In genomic region chrV:14013638-14014037, ce11 we compare ENCODE assay signal across 3 worm cellular contexts.
TF ChIP-seq lines count a peak whose summit lies in the region.

No protein-coding gene starts in this region.

TF ChIP-seq in whole organism, L3 larva, 47 proteins besides CTCF, POLR2A, EP300 and RAD21:
- peak; percentile 55 for TF ChIP-seq ama-1 (optimal IDR thresholded peaks at IDR 0.05; lab: Kevin White, UChicago)
- TF ChIP-seq aly-2 (tag; optimal IDR thresholded peaks at IDR 0.05; lab: Kevin White, UChicago), result no peak
TF ChIP-seq in whole organism, L3 larva: peak in this region for 1.

TF ChIP-seq in whole organism, L4 larva, 104 proteins besides CTCF, POLR2A, EP300 and RAD21:
- TF ChIP-seq attf-4 (tag; optimal IDR thresholded peaks at IDR 0.05; lab: Kevin White, UChicago) (no peak), ceh-20 (GFP tag; IDR thresholded peaks at IDR 0.05; lab: Robert Waterston, UW) (0 out of 2 replicates have a peak, but pooled peaks have one; percentile 40), Y5F2A.4 (GFP tag; optimal IDR thresholded peaks at IDR 0.05; lab: Kevin White, UChicago) (no peak), zfp-3 (GFP tag; conservative IDR thresholded peaks at IDR 0.05; lab: Robert Waterston, UW) (peak; percentile 45; the same call in 1 of the 2 replicates), ztf-7 (tag; optimal IDR thresholded peaks at IDR 0.05; lab: Kevin White, UChicago) (peak; percentile 11), dve-1 (tag; optimal IDR thresholded peaks at IDR 0.05; lab: Kevin White, UChicago; ENCODE audit: insufficient read depth) (no peak), aha-1 (tag; lab: Kevin White, UChicago) (no peak), lir-3 (tag; optimal IDR thresholded peaks at IDR 0.05; lab: Kevin White, UChicago) (no peak), fos-1 (tag; optimal IDR thresholded peaks at IDR 0.05; lab: Kevin White, UChicago) (no peak), ztf-11 (tag; optimal IDR thresholded peaks at IDR 0.05; lab: Kevin White, UChicago) (no peak)

TF ChIP-seq in whole organism, young adult, 124 proteins besides CTCF, POLR2A, EP300 and RAD21:
- no peak for TF ChIP-seq ceh-58 (GFP tag; IDR thresholded peaks at IDR 0.05; lab: Robert Waterston, UW)
- no peak for TF ChIP-seq ztf-25 (GFP tag; IDR thresholded peaks at IDR 0.05; lab: Robert Waterston, UW)
- no peak for TF ChIP-seq F10E7.11 (tag; optimal IDR thresholded peaks at IDR 0.05; lab: Kevin White, UChicago)
- TF ChIP-seq unc-62 (GFP tag; optimal IDR thresholded peaks at IDR 0.05; lab: Kevin White, UChicago), result no peak
- no peak for TF ChIP-seq ceh-27 (GFP tag; optimal IDR thresholded peaks at IDR 0.05; lab: Kevin White, UChicago)
- TF ChIP-seq zfh-2 (GFP tag; conservative IDR thresholded peaks at IDR 0.05; lab: Robert Waterston, UW), result no peak
- no peak for TF ChIP-seq nfyb-1 (GFP tag; IDR thresholded peaks at IDR 0.05; lab: Robert Waterston, UW)
- TF ChIP-seq hrde-1 (tag; optimal IDR thresholded peaks at IDR 0.05; lab: Kevin White, UChicago; ENCODE audit: borderline replicate concordance), result no peak
- no peak for TF ChIP-seq pbrm-1 (GFP tag; IDR thresholded peaks at IDR 0.05; lab: Robert Waterston, UW)
- no peak for TF ChIP-seq B0261.1 (tag; optimal IDR thresholded peaks at IDR 0.05; lab: Kevin White, UChicago)
- TF ChIP-seq ceh-100 (GFP tag; IDR thresholded peaks at IDR 0.05; lab: Robert Waterston, UW), result 0 out of 2 replicates have a peak, but pooled peaks have one; percentile 11
- TF ChIP-seq ztf-26 (tag; optimal IDR thresholded peaks at IDR 0.05; lab: Kevin White, UChicago), result no peak
- peak; percentile 19 for TF ChIP-seq lin-54 (GFP tag; optimal IDR thresholded peaks at IDR 0.05; lab: Kevin White, UChicago)
- no peak for TF ChIP-seq ceh-91 (GFP tag; IDR thresholded peaks at IDR 0.05; lab: Robert Waterston, UW)
- 0 out of 2 replicates have a peak, but pooled peaks have one; percentile 30 for TF ChIP-seq hsf-1 (GFP tag; IDR thresholded peaks at IDR 0.05; lab: Robert Waterston, UW)
- TF ChIP-seq mxl-1 (tag; optimal IDR thresholded peaks at IDR 0.05; lab: Kevin White, UChicago), result no peak
- TF ChIP-seq ceh-40 (GFP tag; IDR thresholded peaks at IDR 0.05; lab: Robert Waterston, UW), result 0 out of 2 replicates have a peak, but pooled peaks have one; percentile 53
- no peak for TF ChIP-seq attf-3 (GFP tag; conservative IDR thresholded peaks at IDR 0.05; lab: Robert Waterston, UW)
- no peak for TF ChIP-seq Y53F4B.3 (GFP tag; IDR thresholded peaks at IDR 0.05; lab: Robert Waterston, UW)
- peak; percentile 37 for TF ChIP-seq athp-1 (tag; optimal IDR thresholded peaks at IDR 0.05; lab: Kevin White, UChicago)
- TF ChIP-seq repo-1 (tag; optimal IDR thresholded peaks at IDR 0.05; lab: Kevin White, UChicago), result peak; percentile 39
- TF ChIP-seq pha-4 (tag; optimal IDR thresholded peaks at IDR 0.05; lab: Kevin White, UChicago), result no peak
- peak; percentile 22 for TF ChIP-seq efl-1 (GFP tag; optimal IDR thresholded peaks at IDR 0.05; lab: Kevin White, UChicago)
- TF ChIP-seq ztf-3 (GFP tag; optimal IDR thresholded peaks at IDR 0.05; lab: Kevin White, UChicago), result no peak
- TF ChIP-seq F39B2.1 (GFP tag; IDR thresholded peaks at IDR 0.05; lab: Robert Waterston, UW), result no peak
- no peak for TF ChIP-seq hlh-26 (GFP tag; conservative IDR thresholded peaks at IDR 0.05; lab: Robert Waterston, UW)
- no peak for TF ChIP-seq zim-3 (tag; optimal IDR thresholded peaks at IDR 0.05; lab: Kevin White, UChicago)
- no peak for TF ChIP-seq nhr-179 (tag; optimal IDR thresholded peaks at IDR 0.05; lab: Kevin White, UChicago)
- TF ChIP-seq aptf-3 (GFP tag; IDR thresholded peaks at IDR 0.05; lab: Robert Waterston, UW), result no peak
- TF ChIP-seq akir-1 (GFP tag; optimal IDR thresholded peaks at IDR 0.05; lab: Kevin White, UChicago), result no peak
- TF ChIP-seq F23B12.7 (tag; optimal IDR thresholded peaks at IDR 0.05; lab: Kevin White, UChicago; ENCODE audit: insufficient read depth), result no peak
- no peak for TF ChIP-seq ceh-79 (tag; optimal IDR thresholded peaks at IDR 0.05; lab: Kevin White, UChicago)
- TF ChIP-seq snpc-4 (GFP tag; optimal IDR thresholded peaks at IDR 0.05; lab: Kevin White, UChicago), result no peak
- TF ChIP-seq snpc-4 (tag; optimal IDR thresholded peaks at IDR 0.05; lab: Kevin White, UChicago), result peak in 2 of 4 experiments; percentile 10 to 13
- TF ChIP-seq lsl-1 (GFP tag; optimal IDR thresholded peaks at IDR 0.05; lab: Kevin White, UChicago), result peak; percentile 42
- TF ChIP-seq F33H1.4 (GFP tag; IDR thresholded peaks at IDR 0.05; lab: Robert Waterston, UW), result peak; percentile 35
TF ChIP-seq in whole organism, young adult: peak in this region for 10.
